Fruit fly (Drosophila melanogaster): ENCODE results near the gene CG9743.

The CG9743 gene

DNA sequence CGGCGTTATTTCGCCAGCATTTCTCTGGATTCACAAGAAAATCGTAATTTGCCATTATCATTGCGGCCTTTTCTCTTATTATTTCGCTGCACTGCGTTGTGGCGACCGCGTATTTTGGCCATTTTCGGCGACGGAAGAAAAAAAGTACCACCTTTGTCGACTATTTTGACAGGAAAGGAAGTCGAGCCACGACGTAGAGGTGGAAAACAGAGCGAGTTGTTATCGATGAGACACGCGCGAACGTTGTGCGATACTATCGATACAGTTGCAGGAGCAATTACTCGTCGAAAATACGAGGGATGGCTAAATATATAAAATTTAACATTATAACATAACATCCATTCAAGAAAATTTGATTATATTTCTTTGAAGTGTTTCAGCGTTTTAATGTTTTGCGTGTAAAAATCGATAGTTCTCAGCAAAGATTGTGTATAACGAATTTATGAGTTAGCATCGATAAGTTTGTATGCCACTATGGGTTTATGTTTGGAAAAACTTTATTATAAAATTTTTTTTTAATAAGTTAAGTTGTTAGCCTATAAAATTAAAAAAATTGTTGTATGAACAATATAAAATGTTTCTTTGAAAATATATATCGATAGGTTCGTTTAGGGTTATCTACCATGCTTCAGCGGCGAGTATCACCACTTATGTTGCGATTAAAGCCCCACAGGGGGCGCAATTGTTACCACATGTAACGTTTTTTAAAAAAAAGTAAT is 6.1 kb upstream of the CG9743 start, which contains the start of gene RpS7 (continued):
- no peak for TF ChIP-seq maf-S (GFP tag; optimal IDR thresholded peaks at IDR 0.05)
- peak; percentile 73; the same call in 2 of the 3 replicates for TF ChIP-seq dysf (GFP tag; IDR thresholded peaks at IDR 0.05)
- peak; percentile 29; the same call in 1 of the 2 replicates for TF ChIP-seq Xrp1 (GFP tag; IDR thresholded peaks at IDR 0.05)
- TF ChIP-seq vfl (GFP tag; optimal IDR thresholded peaks at IDR 0.05) = no peak
- TF ChIP-seq Rfx (GFP tag; IDR thresholded peaks at IDR 0.05) = peak; percentile 84
- TF ChIP-seq CG12744 (GFP tag; optimal IDR thresholded peaks at IDR 0.05) = no peak
- peak; percentile 73 for TF ChIP-seq CG15514 (GFP tag; optimal IDR thresholded peaks at IDR 0.05)
- peak; percentile 32 for TF ChIP-seq oc (tag; optimal IDR thresholded peaks at IDR 0.05)
- TF ChIP-seq amos (GFP tag; IDR thresholded peaks at IDR 0.05; ENCODE audit: partially characterized antibody) = peak; percentile 96
- TF ChIP-seq dan (GFP tag; IDR thresholded peaks at IDR 0.05) = no peak
- peak; percentile 90 for TF ChIP-seq nom (GFP tag; optimal IDR thresholded peaks at IDR 0.05)
- TF ChIP-seq CG2712 (tag; optimal IDR thresholded peaks at IDR 0.05) = peak; percentile 69
- peak; percentile 66 for TF ChIP-seq rib (GFP tag; IDR thresholded peaks at IDR 0.05)
- peak; percentile 77 for TF ChIP-seq nmo (GFP tag; optimal IDR thresholded peaks at IDR 0.05)
- peak; percentile 80 for TF ChIP-seq slbo (GFP tag; IDR thresholded peaks at IDR 0.05)
- TF ChIP-seq CG4404 (GFP tag; IDR thresholded peaks at IDR 0.05) = peak; percentile 28; the same call in 1 of the 2 replicates
- TF ChIP-seq CG8478 (optimal IDR thresholded peaks at IDR 0.05) = no peak
- TF ChIP-seq seq (GFP tag; IDR thresholded peaks at IDR 0.05) = peak; percentile 50
- TF ChIP-seq CG31388 (GFP tag; optimal IDR thresholded peaks at IDR 0.05) = no peak
- TF ChIP-seq Six4 (GFP tag; optimal IDR thresholded peaks at IDR 0.05) = peak; percentile 23
- TF ChIP-seq Jarid2 (GFP tag; optimal IDR thresholded peaks at IDR 0.05) = peak; percentile 44
- TF ChIP-seq vvl (GFP tag; IDR thresholded peaks at IDR 0.05) = peak; percentile 80
- TF ChIP-seq trem (tag; optimal IDR thresholded peaks at IDR 0.05) = peak; percentile 34
- no peak for TF ChIP-seq Abd-B (GFP tag; optimal IDR thresholded peaks at IDR 0.05)
- TF ChIP-seq CG7372 (GFP tag; IDR thresholded peaks at IDR 0.05) = peak; percentile 77
- TF ChIP-seq Oli (tag; optimal IDR thresholded peaks at IDR 0.05) = peak; percentile 46
- no peak for TF ChIP-seq br (optimal IDR thresholded peaks at IDR 0.05)
- peak; percentile 87 for TF ChIP-seq Sox100B (GFP tag; optimal IDR thresholded peaks at IDR 0.05)
- TF ChIP-seq gem (tag; optimal IDR thresholded peaks at IDR 0.05) = peak; percentile 45
- TF ChIP-seq zen (tag; optimal IDR thresholded peaks at IDR 0.05) = no peak
- TF ChIP-seq CG18476 (GFP tag; optimal IDR thresholded peaks at IDR 0.05) = peak; percentile 29
- TF ChIP-seq Optix (GFP tag; IDR thresholded peaks at IDR 0.05) = peak; percentile 69; the same call in 2 of the 3 replicates
- peak; percentile 25 for TF ChIP-seq mam (GFP tag; optimal IDR thresholded peaks at IDR 0.05)
- peak; percentile 98 for TF ChIP-seq hb (GFP tag; IDR thresholded peaks at IDR 0.05; ENCODE audit: partially characterized antibody)
- peak; percentile 54 for TF ChIP-seq pzg (GFP tag; optimal IDR thresholded peaks at IDR 0.05)
- TF ChIP-seq CG4707 (GFP tag; optimal IDR thresholded peaks at IDR 0.05) = peak; percentile 85
- peak; percentile 20 for TF ChIP-seq CG13424 (tag; optimal IDR thresholded peaks at IDR 0.05)
- peak; percentile 21 for TF ChIP-seq Bteb2 (GFP tag; optimal IDR thresholded peaks at IDR 0.05)
- TF ChIP-seq dati (GFP tag; IDR thresholded peaks at IDR 0.05) = no peak
- TF ChIP-seq tio (GFP tag; optimal IDR thresholded peaks at IDR 0.05) = peak; percentile 58
- peak; percentile 92 for TF ChIP-seq sens (GFP tag)
- TF ChIP-seq CG30431 (GFP tag; optimal IDR thresholded peaks at IDR 0.05) = peak; percentile 30
- peak; percentile 18; the same call in 1 of the 2 replicates for TF ChIP-seq dimm (GFP tag; IDR thresholded peaks at IDR 0.05)
- peak; percentile 73 for TF ChIP-seq CG31224 (GFP tag; IDR thresholded peaks at IDR 0.05)
- peak; percentile 58; the same call in 1 of the 2 replicates for TF ChIP-seq ttk (GFP tag; IDR thresholded peaks at IDR 0.05)
- peak; percentile 39 for TF ChIP-seq CG10979 (tag; optimal IDR thresholded peaks at IDR 0.05)
- peak; percentile 31 for TF ChIP-seq zfh2 (GFP tag; optimal IDR thresholded peaks at IDR 0.05)
- peak; percentile 76 for TF ChIP-seq B-H2 (GFP tag; optimal IDR thresholded peaks at IDR 0.05)
- TF ChIP-seq CG17912 (GFP tag; optimal IDR thresholded peaks at IDR 0.05) = peak; percentile 84
- no peak for TF ChIP-seq CG9215 (GFP tag; IDR thresholded peaks at IDR 0.05)

All from whole organism, embryonic.